Fruit fly (Drosophila melanogaster) Kc167 (cell line): ENCODE data around the gene Iyd.

Experiments used
- Myc ChIP-seq: fragments of >200 bp; optimal IDR thresholded peaks from 2 replicates; lab custom pipeline; 2017; ENCODE audit warnings: missing external identifiers
- Sin3A ChIP-seq: fragments of >200 bp; optimal IDR thresholded peaks from 2 replicates; lab custom pipeline; 2018; ENCODE audit warnings: missing external identifiers
- ttk ChIP-seq: sonication (Bioruptor generic); optimal IDR thresholded peaks from 2 replicates; lab custom pipeline; 2017; ENCODE audit warnings: missing external identifiers

DNA sequence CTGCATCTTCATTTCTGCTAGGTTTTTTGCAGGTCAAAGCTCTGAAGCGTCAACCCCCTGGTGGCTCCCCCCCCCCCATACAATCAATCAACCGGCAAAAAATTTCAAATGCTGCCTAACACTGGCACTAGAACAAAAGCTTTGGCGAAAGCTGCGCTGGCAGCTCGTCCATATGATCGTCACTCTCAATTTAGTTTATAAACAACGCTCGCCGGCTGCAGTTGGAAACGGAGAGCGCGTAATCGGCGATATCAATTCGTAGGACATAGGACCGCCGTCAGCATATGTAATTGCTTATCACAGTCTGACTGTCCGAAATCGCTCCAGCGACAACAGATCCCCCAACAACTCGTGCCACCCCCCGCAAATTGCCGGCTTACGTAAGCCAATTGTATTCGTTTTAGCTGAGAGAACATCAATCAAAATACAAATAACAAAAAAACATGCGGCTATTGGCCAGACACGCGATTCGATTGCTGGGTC is 25.6 kb downstream of the Iyd start, which contains the start of gene Mocs1:
- no peak for TF ChIP-seq ttk (lab: Kevin White, UChicago)
- TF ChIP-seq Myc (lab: Kevin White, UChicago): no peak
- no peak for TF ChIP-seq Sin3A
